Worm (Caenorhabditis elegans) whole organism, L3 larva: ENCODE data around the gene ZK402.5.

Experiments used
- R02D3.7 ChIP-seq: fragments of 150-350 bp; optimal IDR thresholded peaks from 2 replicates; lab custom pipeline; 2014; ENCODE audit warnings: missing biosample characterization, missing genetic modification characterization
- ZK546.5 ChIP-seq: sonication (generic microtip); optimal IDR thresholded peaks from 2 replicates; lab custom pipeline; 2017; ENCODE audit warnings: missing biosample characterization, missing genetic modification characterization
- aly-2 ChIP-seq: fragments of 150-350 bp; optimal IDR thresholded peaks from 2 replicates; lab custom pipeline; 2014; ENCODE audit warnings: missing biosample characterization, missing genetic modification characterization
- ama-1 ChIP-seq: fragments of 150-350 bp; optimal IDR thresholded peaks from 2 replicates; lab custom pipeline; 2018
- ceh-16 ChIP-seq: sonication (generic microtip); optimal IDR thresholded peaks from 2 replicates; lab custom pipeline; 2017; ENCODE audit warnings: missing biosample characterization, missing genetic modification characterization
- ceh-28 ChIP-seq: fragments of 150-350 bp; optimal IDR thresholded peaks from 2 replicates; lab custom pipeline; 2014; ENCODE audit warnings: missing biosample characterization, missing genetic modification reagents, missing genetic modification characterization
- ceh-82 ChIP-seq: fragments of 150-350 bp; optimal IDR thresholded peaks from 2 replicates; lab custom pipeline; 2014; ENCODE audit warnings: missing biosample characterization, missing genetic modification characterization
- ceh-9 ChIP-seq: sonication (generic microtip); optimal IDR thresholded peaks from 2 replicates; lab custom pipeline; 2018; ENCODE audit warnings: missing biosample characterization, missing genetic modification characterization
- daf-12 ChIP-seq: fragments of 150-350 bp; optimal IDR thresholded peaks from 2 replicates; lab custom pipeline; 2014; ENCODE audit warnings: missing biosample characterization, missing genetic modification reagents, missing genetic modification characterization
- egl-5 ChIP-seq: fragments of 150-350 bp; optimal IDR thresholded peaks from 2 replicates; lab custom pipeline; 2017; ENCODE audit warnings: missing biosample characterization, missing genetic modification reagents, missing genetic modification characterization, inconsistent platforms
- elt-1 ChIP-seq: fragments of 150-350 bp; optimal IDR thresholded peaks from 2 replicates; lab custom pipeline; 2014; ENCODE audit warnings: missing biosample characterization, missing genetic modification characterization
- elt-2 ChIP-seq: sonication (generic microtip); optimal IDR thresholded peaks from 2 replicates; lab custom pipeline; 2016; ENCODE audit warnings: missing genetic modification reagents, mild to moderate bottlenecking, missing genetic modification characterization, missing compliant biosample characterization
- elt-3 ChIP-seq, 3 experiments: fragments of 150-350 bp in 1 of 3; sonication (generic microtip) in 2 of 3; optimal IDR thresholded peaks; 2 replicates in 2 of 3; 4 replicates in 1 of 3; lab custom pipeline; 2014 to 2017; ENCODE audit warnings: missing biosample characterization in 3 of 3, missing genetic modification characterization in 3 of 3
- eor-1 ChIP-seq, 2 experiments: fragments of 150-350 bp; optimal IDR thresholded peaks; 2 replicates each; lab custom pipeline; 2014 to 2018; ENCODE audit warnings: missing biosample characterization in 2 of 2, missing genetic modification characterization in 2 of 2
- fkh-10 ChIP-seq: sonication (generic microtip); optimal IDR thresholded peaks from 2 replicates; lab custom pipeline; 2017; ENCODE audit warnings: missing biosample characterization, missing genetic modification reagents, missing genetic modification characterization
- fkh-2 ChIP-seq: fragments of 150-350 bp; optimal IDR thresholded peaks from 2 replicates; lab custom pipeline; 2014; ENCODE audit warnings: missing biosample characterization, missing genetic modification reagents, missing genetic modification characterization
- fos-1 ChIP-seq: fragments of 150-350 bp; optimal IDR thresholded peaks from 2 replicates; lab custom pipeline; 2014; ENCODE audit warnings: missing biosample characterization, missing genetic modification characterization
- hmg-11 ChIP-seq: sonication (generic microtip); optimal IDR thresholded peaks from 2 replicates; lab custom pipeline; 2016; ENCODE audit warnings: missing genetic modification characterization, missing compliant biosample characterization
- jun-1 ChIP-seq: fragments of 150-350 bp; optimal IDR thresholded peaks from 2 replicates; lab custom pipeline; 2014; ENCODE audit warnings: missing biosample characterization, missing genetic modification reagents, missing genetic modification characterization
- lin-15B ChIP-seq: fragments of 150-350 bp; optimal IDR thresholded peaks from 2 replicates; lab custom pipeline; 2014; ENCODE audit warnings: missing biosample characterization, missing genetic modification characterization
- lin-39 ChIP-seq: fragments of 150-350 bp; optimal IDR thresholded peaks from 2 replicates; lab custom pipeline; 2018; ENCODE audit warnings: missing biosample characterization, missing genetic modification reagents, missing genetic modification characterization
- lsy-12 ChIP-seq: sonication (generic microtip); optimal IDR thresholded peaks from 2 replicates; lab custom pipeline; 2016; ENCODE audit warnings: mild to moderate bottlenecking, missing genetic modification characterization, missing compliant biosample characterization
- mdl-1 ChIP-seq: fragments of 150-350 bp; optimal IDR thresholded peaks from 2 replicates; lab custom pipeline; 2014; ENCODE audit warnings: missing biosample characterization, missing genetic modification characterization
- mml-1 ChIP-seq: fragments of 150-350 bp; sonication (generic microtip); optimal IDR thresholded peaks from 3 replicates; lab custom pipeline; 2014; ENCODE audit warnings: missing biosample characterization, missing genetic modification characterization
- nfya-1 ChIP-seq: sonication (generic microtip); optimal IDR thresholded peaks from 2 replicates; lab custom pipeline; 2017; ENCODE audit warnings: missing genetic modification characterization, mild to moderate bottlenecking, missing compliant biosample characterization, antibody characterized with exemption, moderate library complexity; ENCODE audit not compliant: insufficient read depth
- nhr-11 ChIP-seq: fragments of 150-350 bp; optimal IDR thresholded peaks from 2 replicates; lab custom pipeline; 2014; ENCODE audit warnings: missing biosample characterization, missing genetic modification characterization
- nhr-12 ChIP-seq: fragments of 150-350 bp; optimal IDR thresholded peaks from 2 replicates; lab custom pipeline; 2014; ENCODE audit warnings: missing biosample characterization, missing genetic modification characterization
- nhr-23 ChIP-seq: fragments of 150-350 bp; optimal IDR thresholded peaks from 2 replicates; lab custom pipeline; 2014; ENCODE audit warnings: missing biosample characterization, missing genetic modification reagents, missing genetic modification characterization
- nhr-237 ChIP-seq: fragments of 150-350 bp; optimal IDR thresholded peaks from 2 replicates; lab custom pipeline; 2014; ENCODE audit warnings: missing biosample characterization, missing genetic modification characterization
- nhr-25 ChIP-seq: sonication (generic microtip); optimal IDR thresholded peaks from 2 replicates; lab custom pipeline; 2017; ENCODE audit warnings: missing biosample characterization, missing genetic modification characterization
- nhr-28 ChIP-seq: fragments of 150-350 bp; optimal IDR thresholded peaks from 2 replicates; lab custom pipeline; 2014; ENCODE audit warnings: missing biosample characterization, missing genetic modification characterization
- nhr-43 ChIP-seq: sonication (generic microtip); optimal IDR thresholded peaks from 2 replicates; lab custom pipeline; 2016; ENCODE audit warnings: mild to moderate bottlenecking, missing genetic modification characterization, missing compliant biosample characterization; ENCODE audit not compliant: poor library complexity, severe bottlenecking
- nhr-67 ChIP-seq: fragments of 150-350 bp; optimal IDR thresholded peaks from 2 replicates; lab custom pipeline; 2014; ENCODE audit warnings: missing biosample characterization, missing genetic modification characterization
- nhr-76 ChIP-seq: fragments of 150-350 bp; sonication (generic microtip); optimal IDR thresholded peaks from 5 replicates; lab custom pipeline; 2014; ENCODE audit warnings: missing biosample characterization, missing genetic modification characterization
- nhr-77 ChIP-seq: fragments of 150-350 bp; optimal IDR thresholded peaks from 2 replicates; lab custom pipeline; 2014; ENCODE audit warnings: missing biosample characterization, missing genetic modification characterization
- pha-4 ChIP-seq: fragments of 150-350 bp; optimal IDR thresholded peaks from 2 replicates; lab custom pipeline; 2014; ENCODE audit warnings: missing biosample characterization, missing genetic modification reagents, missing genetic modification characterization
- pqm-1 ChIP-seq: fragments of 150-350 bp; optimal IDR thresholded peaks from 2 replicates; lab custom pipeline; 2017; ENCODE audit warnings: missing biosample characterization, missing genetic modification characterization, inconsistent platforms
- sea-2 ChIP-seq: fragments of 150-350 bp; sonication (generic microtip); optimal IDR thresholded peaks from 4 replicates; lab custom pipeline; 2014; ENCODE audit warnings: missing biosample characterization, missing genetic modification reagents, missing genetic modification characterization
- skn-1 ChIP-seq: fragments of 150-350 bp; optimal IDR thresholded peaks from 2 replicates; lab custom pipeline; 2014; ENCODE audit warnings: missing biosample characterization, missing genetic modification characterization
- snpc-4 ChIP-seq: fragments of 150-350 bp; optimal IDR thresholded peaks from 2 replicates; lab custom pipeline; 2014; ENCODE audit warnings: missing biosample characterization, missing genetic modification characterization
- tbx-2 ChIP-seq: sonication (generic microtip); optimal IDR thresholded peaks from 2 replicates; lab custom pipeline; 2016; ENCODE audit warnings: mild to moderate bottlenecking, missing genetic modification characterization, missing compliant biosample characterization
- unc-39 ChIP-seq: sonication (generic microtip); optimal IDR thresholded peaks from 4 replicates; lab custom pipeline; 2017; ENCODE audit warnings: missing biosample characterization, missing genetic modification characterization
- unc-62 ChIP-seq: fragments of 150-350 bp; sonication (generic microtip); optimal IDR thresholded peaks from 4 replicates; lab custom pipeline; 2014; ENCODE audit warnings: missing biosample characterization, missing genetic modification reagents, missing genetic modification characterization
- zag-1 ChIP-seq: fragments of 150-350 bp; optimal IDR thresholded peaks from 2 replicates; lab custom pipeline; 2014; ENCODE audit warnings: missing biosample characterization, missing genetic modification characterization
- ztf-11 ChIP-seq: fragments of 150-350 bp; optimal IDR thresholded peaks from 2 replicates; lab custom pipeline; 2014; ENCODE audit warnings: missing biosample characterization, missing genetic modification characterization
- ztf-4 ChIP-seq: fragments of 150-350 bp; optimal IDR thresholded peaks from 2 replicates; lab custom pipeline; 2014; ENCODE audit warnings: missing biosample characterization, missing genetic modification characterization

Gene ZK402.5

DNA sequence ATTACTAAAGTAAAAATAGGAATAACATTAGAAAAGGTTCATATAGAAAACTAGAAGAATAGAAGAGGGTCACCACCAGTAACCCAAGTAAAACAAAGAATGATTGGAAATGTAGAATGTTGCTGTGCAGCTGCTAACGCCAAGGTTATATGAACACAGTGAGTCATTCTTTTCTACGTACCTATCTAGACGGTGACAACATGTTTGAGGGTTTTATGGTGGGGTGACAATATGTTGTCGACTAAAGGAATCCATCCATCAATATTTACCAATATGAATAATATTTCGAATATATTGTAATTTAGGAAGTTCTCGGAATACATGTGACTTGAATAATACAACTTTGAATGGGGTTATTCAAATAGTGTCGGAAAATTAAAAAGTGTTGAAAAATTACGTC, at the start of gene ZK402.5:
ZK402.5 (minus strand) TSS at position 101 of the 400 bp plus-strand sequence.
- TF ChIP-seq fos-1 (tag; lab: Kevin White, UChicago) (no peak), nhr-237 (tag; lab: Kevin White, UChicago) (no peak), pha-4 (peak; percentile 28)

- TF ChIP-seq hmg-11 (tag; lab: Kevin White, UChicago): peak; percentile 56
- peak; percentile 62 for TF ChIP-seq pha-4
- peak; percentile 48 for TF ChIP-seq nhr-23 (tag; lab: Kevin White, UChicago)
- TF ChIP-seq egl-5 (tag; lab: Kevin White, UChicago): peak; percentile 42
- TF ChIP-seq nhr-25 (tag; lab: Kevin White, UChicago): peak; percentile 63
- peak; percentile 32 for TF ChIP-seq snpc-4 (tag; lab: Kevin White, UChicago)
- TF ChIP-seq elt-2: peak; percentile 15
- no peak for TF ChIP-seq daf-12 (tag; lab: Kevin White, UChicago)
- no peak for TF ChIP-seq fkh-2
- TF ChIP-seq ztf-4 (tag; lab: Kevin White, UChicago): no peak
- TF ChIP-seq lin-15B (tag; lab: Kevin White, UChicago): peak; percentile 30
- no peak for TF ChIP-seq aly-2 (tag; lab: Kevin White, UChicago)
- TF ChIP-seq lin-39: peak; percentile 58
- peak; percentile 73 for TF ChIP-seq nfya-1 (tag; lab: Kevin White, UChicago)
- TF ChIP-seq eor-1 (tag; optimal IDR thresholded peaks at IDR 0.05; lab: Kevin White, UChicago): no peak
- TF ChIP-seq, all 47 proteins: peak for 10
Observed at ce11 chrX:1450352-1450818, 49.2 kb upstream of the ZK402.5 start, which contains the start of gene W05H7.1. Gene W05H7.1, plus strand, starts transcription at chrX:1450768.

ce11 chrX:1446593-1447141, 45.5 kb upstream of the ZK402.5 start, which contains the start of gene zfp-3:
Gene zfp-3, minus strand, starts transcription at chrX:1446643.
- TF ChIP-seq skn-1 (tag; lab: Kevin White, UChicago): peak; percentile 91
- TF ChIP-seq elt-3 (tag; optimal IDR thresholded peaks at IDR 0.05; lab: Kevin White, UChicago): peak in 1 of 3 experiments; percentile 20
- no peak for TF ChIP-seq ztf-4 (tag; lab: Kevin White, UChicago)
- TF ChIP-seq nhr-12 (tag; lab: Kevin White, UChicago): no peak
- peak; percentile 78 for TF ChIP-seq sea-2 (GFP tag; lab: Kevin White, UChicago)
- TF ChIP-seq zag-1: no peak
- peak; percentile 61 for TF ChIP-seq elt-1 (tag; lab: Kevin White, UChicago)
- TF ChIP-seq eor-1 (tag; optimal IDR thresholded peaks at IDR 0.05; lab: Kevin White, UChicago): no peak
- no peak for TF ChIP-seq ceh-9 (tag; lab: Kevin White, UChicago)
- TF ChIP-seq fkh-2: no peak
- TF ChIP-seq lsy-12 (tag; lab: Kevin White, UChicago): peak; percentile 83
- peak; percentile 14 for TF ChIP-seq ZK546.5 (tag; lab: Kevin White, UChicago)
- peak; percentile 99 for TF ChIP-seq hmg-11 (tag; lab: Kevin White, UChicago)
- TF ChIP-seq ceh-82 (tag; lab: Kevin White, UChicago): peak; percentile 76
- TF ChIP-seq elt-2: peak; percentile 82
- TF ChIP-seq fos-1 (tag; lab: Kevin White, UChicago): peak; percentile 73
- TF ChIP-seq nhr-67 (tag; lab: Kevin White, UChicago): no peak
- TF ChIP-seq unc-62 (GFP tag; lab: Kevin White, UChicago): peak; percentile 90
- TF ChIP-seq fkh-10: peak; percentile 88
- TF ChIP-seq mml-1 (tag; lab: Kevin White, UChicago): peak; percentile 17
- TF ChIP-seq ceh-16 (tag; lab: Kevin White, UChicago): no peak
- no peak for TF ChIP-seq nhr-237 (tag; lab: Kevin White, UChicago)
- TF ChIP-seq aly-2 (tag; lab: Kevin White, UChicago): no peak
- peak; percentile 95 for TF ChIP-seq ceh-28
- no peak for TF ChIP-seq daf-12 (tag; lab: Kevin White, UChicago)
- peak; percentile 78 for TF ChIP-seq R02D3.7 (tag; lab: Kevin White, UChicago)
- peak; percentile 86 for TF ChIP-seq nhr-43 (tag; lab: Kevin White, UChicago)
- peak; percentile 97 for TF ChIP-seq lin-39
- no peak for TF ChIP-seq unc-39 (tag; lab: Kevin White, UChicago)
- no peak for TF ChIP-seq nhr-28
- TF ChIP-seq mdl-1 (tag; lab: Kevin White, UChicago): peak; percentile 91
- TF ChIP-seq nhr-11 (tag; lab: Kevin White, UChicago): peak; percentile 71
- TF ChIP-seq ama-1: peak; percentile 62
- TF ChIP-seq jun-1 (tag; lab: Kevin White, UChicago): peak; percentile 98
- peak; percentile 87 for TF ChIP-seq tbx-2
- TF ChIP-seq nfya-1 (tag; lab: Kevin White, UChicago): peak; percentile 97
- peak; percentile 81 for TF ChIP-seq pqm-1 (tag; lab: Kevin White, UChicago)
- TF ChIP-seq nhr-23 (tag; lab: Kevin White, UChicago): peak; percentile 93
- peak; percentile 93 for TF ChIP-seq nhr-25 (tag; lab: Kevin White, UChicago)
- TF ChIP-seq nhr-76: no peak
- TF ChIP-seq nhr-77 (tag; lab: Kevin White, UChicago): peak; percentile 77
- TF ChIP-seq ztf-11 (tag; lab: Kevin White, UChicago): no peak
- TF ChIP-seq pha-4: peak; percentile 96
- peak; percentile 87 for TF ChIP-seq lin-15B (tag; lab: Kevin White, UChicago)
- TF ChIP-seq snpc-4 (tag; lab: Kevin White, UChicago): peak; percentile 82
